Worm (Caenorhabditis elegans): ENCODE results near the gene C10C6.13.

C10C6.13 gene

DNA sequence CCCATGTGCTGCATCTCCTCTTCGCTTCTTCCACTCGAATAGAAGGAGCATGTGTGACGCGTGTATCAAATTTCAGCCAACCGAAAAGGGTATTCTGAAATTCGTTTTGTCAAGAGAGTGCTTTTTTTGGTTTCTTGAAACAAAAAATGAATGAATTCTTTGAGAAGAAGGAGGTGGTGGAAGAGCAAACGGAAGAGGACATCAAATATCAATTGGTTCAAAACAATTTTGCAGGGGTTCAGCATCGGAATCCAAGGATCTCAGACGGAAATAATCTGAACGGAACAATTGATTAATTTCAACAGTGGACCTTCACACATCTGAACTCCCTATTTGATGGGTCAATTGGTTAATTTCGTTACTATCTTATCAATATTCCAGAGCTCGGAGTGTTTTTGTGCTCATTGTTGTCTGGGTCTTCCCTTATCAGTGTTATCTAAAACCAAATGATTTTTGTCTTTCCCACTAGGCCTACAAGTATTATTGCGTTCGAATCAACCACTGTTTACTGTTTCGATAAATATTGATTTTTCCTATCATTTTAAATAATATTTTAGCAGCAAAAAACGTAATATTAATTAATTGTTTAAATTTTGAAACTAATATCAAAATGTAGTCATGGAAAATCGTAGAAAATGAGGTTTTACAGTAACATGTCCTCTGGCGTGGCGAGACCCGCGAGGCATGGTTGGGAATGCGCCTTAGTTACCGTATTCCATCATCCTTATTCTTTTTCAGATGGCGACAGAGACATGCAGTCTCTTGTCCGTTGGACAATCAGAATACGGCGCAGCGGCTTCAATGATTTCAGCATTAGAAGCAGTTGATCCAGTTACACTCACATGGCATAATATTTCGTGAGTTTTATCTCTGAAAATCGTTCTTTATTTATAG lies at the start of gene C10C6.13, which contains the start of gene wht-2:
TSS of gene C10C6.13 (minus strand) at position 51 of the 894 bp plus-strand sequence.
TSS of gene wht-2 (plus strand) at position 739 of the 894 bp plus-strand sequence.
- no peak for TF ChIP-seq med-1 (GFP tag; optimal IDR thresholded peaks at IDR 0.05; ENCODE audit: insufficient read depth)
- TF ChIP-seq T22C8.4 (GFP tag; IDR thresholded peaks at IDR 0.05): no peak
- TF ChIP-seq klf-2 (GFP tag; conservative IDR thresholded peaks at IDR 0.05): no peak
- TF ChIP-seq cog-1 (tag; optimal IDR thresholded peaks at IDR 0.05): no peak
- TF ChIP-seq tab-1 (GFP tag; IDR thresholded peaks at IDR 0.05): no peak
- no peak for TF ChIP-seq ztf-29 (GFP tag; IDR thresholded peaks at IDR 0.05)
- TF ChIP-seq flt-1 (GFP tag; IDR thresholded peaks at IDR 0.05): no peak
- no peak for TF ChIP-seq ref-1 (GFP tag; conservative IDR thresholded peaks at IDR 0.05)
- TF ChIP-seq ztf-23 (GFP tag; IDR thresholded peaks at IDR 0.05): no peak

DNA sequence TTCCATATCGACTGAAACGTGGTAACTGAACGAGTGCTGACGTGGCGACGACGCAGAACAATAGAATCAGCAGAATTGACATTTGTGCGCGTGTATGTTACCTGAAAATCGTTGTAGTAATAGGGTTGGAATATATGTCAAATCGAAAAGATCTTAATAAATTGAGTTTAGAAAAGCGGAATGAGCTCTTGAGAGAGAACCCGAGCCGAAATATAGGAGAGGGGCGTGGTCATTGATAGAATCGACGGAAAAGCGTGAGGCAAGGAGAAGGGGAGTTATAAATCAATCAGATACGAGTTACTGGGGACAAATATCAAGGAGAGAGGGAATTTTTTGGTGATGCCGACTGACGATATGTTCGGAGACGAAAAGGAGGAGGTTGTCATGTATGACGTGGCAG lies 41.1 kb upstream of the C10C6.13 start, which contains the start of gene M04B2.6:
TSS of gene M04B2.6 (minus strand) at position 101 of the 400 bp plus-strand sequence.
- no peak for TF ChIP-seq tab-1 (GFP tag; IDR thresholded peaks at IDR 0.05)
- no peak for TF ChIP-seq flt-1 (GFP tag; IDR thresholded peaks at IDR 0.05)
- TF ChIP-seq ref-1 (GFP tag; conservative IDR thresholded peaks at IDR 0.05): no peak
- no peak for TF ChIP-seq T22C8.4 (GFP tag; IDR thresholded peaks at IDR 0.05)
- TF ChIP-seq ztf-29 (GFP tag; IDR thresholded peaks at IDR 0.05): no peak
- TF ChIP-seq med-1 (GFP tag; optimal IDR thresholded peaks at IDR 0.05; ENCODE audit: insufficient read depth): no peak
- TF ChIP-seq klf-2 (GFP tag; conservative IDR thresholded peaks at IDR 0.05): no peak
- TF ChIP-seq ztf-23 (GFP tag; IDR thresholded peaks at IDR 0.05): no peak
- no peak for TF ChIP-seq cog-1 (tag; optimal IDR thresholded peaks at IDR 0.05)

DNA sequence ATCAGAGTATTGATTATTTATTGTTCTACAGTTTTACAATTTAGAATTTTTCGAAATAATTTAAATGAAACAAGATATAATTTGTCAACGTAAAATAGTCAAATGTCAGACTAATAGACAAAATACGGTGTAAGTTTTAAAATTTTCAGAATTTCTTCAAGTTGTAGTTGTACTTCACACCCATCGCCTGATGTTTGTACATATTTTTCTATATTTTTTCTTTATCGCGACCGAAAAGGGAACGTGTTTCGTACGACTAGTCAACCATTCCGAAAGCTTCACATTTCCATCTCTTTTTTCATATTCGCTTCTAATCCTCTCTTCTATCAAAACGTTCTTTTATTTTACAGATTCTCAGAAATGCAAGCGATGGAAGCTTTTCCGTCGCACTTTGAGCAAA lies 34.9 kb upstream of the C10C6.13 start, which contains the start of gene twk-25:
TSS of gene twk-25 (plus strand) at position 301 of the 400 bp plus-strand sequence.
- TF ChIP-seq ref-1 (GFP tag; conservative IDR thresholded peaks at IDR 0.05): no peak
- TF ChIP-seq tab-1 (GFP tag; IDR thresholded peaks at IDR 0.05): no peak
- TF ChIP-seq ztf-23 (GFP tag; IDR thresholded peaks at IDR 0.05): no peak
- TF ChIP-seq cog-1 (tag; optimal IDR thresholded peaks at IDR 0.05): no peak
- TF ChIP-seq klf-2 (GFP tag; conservative IDR thresholded peaks at IDR 0.05): no peak
- no peak for TF ChIP-seq med-1 (GFP tag; optimal IDR thresholded peaks at IDR 0.05; ENCODE audit: insufficient read depth)
- TF ChIP-seq flt-1 (GFP tag; IDR thresholded peaks at IDR 0.05): no peak
- no peak for TF ChIP-seq ztf-29 (GFP tag; IDR thresholded peaks at IDR 0.05)
- no peak for TF ChIP-seq T22C8.4 (GFP tag; IDR thresholded peaks at IDR 0.05)

DNA sequence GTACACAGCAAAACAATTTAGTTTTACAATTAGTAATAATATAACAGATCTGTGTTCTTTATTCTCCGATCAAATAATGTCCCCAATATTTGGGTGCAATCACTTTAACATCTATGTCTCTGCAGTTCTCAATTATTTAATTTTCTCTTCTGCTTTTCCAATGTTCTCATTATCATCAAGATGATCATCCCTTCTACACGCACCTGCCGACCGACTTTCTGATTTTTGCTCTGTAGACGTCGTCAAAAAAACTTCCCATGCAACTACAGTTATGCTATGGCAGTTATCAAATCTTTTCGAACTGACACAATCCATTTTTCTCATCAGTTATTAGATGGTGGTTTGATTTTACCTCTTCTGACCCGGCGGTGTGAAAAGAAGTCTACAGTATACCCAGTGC lies 34.1 kb upstream of the C10C6.13 start:
- TF ChIP-seq klf-2 (GFP tag; conservative IDR thresholded peaks at IDR 0.05) (no peak), ztf-23 (GFP tag; IDR thresholded peaks at IDR 0.05) (no peak), flt-1 (GFP tag; IDR thresholded peaks at IDR 0.05) (no peak), ztf-29 (GFP tag; IDR thresholded peaks at IDR 0.05) (no peak), tab-1 (GFP tag; IDR thresholded peaks at IDR 0.05) (no peak), ref-1 (GFP tag; conservative IDR thresholded peaks at IDR 0.05) (no peak), med-1 (GFP tag; optimal IDR thresholded peaks at IDR 0.05; ENCODE audit: insufficient read depth) (no peak), T22C8.4 (GFP tag; IDR thresholded peaks at IDR 0.05) (no peak), cog-1 (tag; optimal IDR thresholded peaks at IDR 0.05) (no peak)

DNA sequence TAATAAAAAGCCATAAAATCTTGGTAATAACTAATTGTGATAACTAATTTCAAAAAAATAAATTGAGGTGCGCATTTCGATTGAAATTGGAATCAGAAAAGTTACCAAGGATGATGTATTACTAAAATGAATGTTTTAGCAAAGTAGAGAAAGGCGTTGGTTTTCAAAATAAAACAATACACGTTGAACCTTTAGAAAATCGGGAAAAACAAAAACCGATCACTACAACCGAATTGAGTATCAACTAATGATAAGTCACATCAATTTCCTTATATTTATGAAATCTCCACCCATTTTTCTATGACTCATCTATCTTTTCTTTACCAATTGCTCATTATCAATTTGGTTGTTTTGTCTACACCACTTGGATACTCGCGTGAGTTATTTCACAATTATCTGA lies 30.9 kb upstream of the C10C6.13 start, which contains the start of gene H21P03.10:
TSS of gene H21P03.10 (plus strand) at position 301 of the 400 bp plus-strand sequence.
- TF ChIP-seq flt-1 (GFP tag; IDR thresholded peaks at IDR 0.05) (no peak), cog-1 (tag; optimal IDR thresholded peaks at IDR 0.05) (no peak)

DNA sequence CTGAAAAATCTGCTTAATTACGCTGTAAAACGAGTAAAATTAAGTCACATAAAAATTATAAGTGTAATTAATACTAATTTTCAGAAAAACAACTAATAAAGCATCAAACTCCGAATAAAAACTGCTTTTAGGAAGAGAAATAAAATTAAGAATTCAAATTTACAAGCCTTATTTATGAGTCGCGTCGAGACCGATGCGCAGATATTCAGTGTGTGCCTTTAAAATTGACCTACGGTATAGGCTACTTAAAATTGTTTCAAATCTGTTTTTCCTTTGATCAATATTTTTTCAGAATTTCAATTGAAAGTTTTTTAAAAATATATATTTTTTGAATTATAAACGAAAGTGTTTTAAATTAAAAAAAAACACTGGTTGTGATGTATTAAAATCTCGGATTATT lies 28.6 kb upstream of the C10C6.13 start, which contains the start of gene sms-1:
TSS of gene sms-1 (minus strand) at position 6 of the 400 bp plus-strand sequence.
- TF ChIP-seq cog-1 (tag; optimal IDR thresholded peaks at IDR 0.05): no peak
- TF ChIP-seq ztf-23 (GFP tag; IDR thresholded peaks at IDR 0.05): no peak
- no peak for TF ChIP-seq klf-2 (GFP tag; conservative IDR thresholded peaks at IDR 0.05)
- TF ChIP-seq ref-1 (GFP tag; conservative IDR thresholded peaks at IDR 0.05): no peak
- TF ChIP-seq tab-1 (GFP tag; IDR thresholded peaks at IDR 0.05): no peak
- TF ChIP-seq med-1 (GFP tag; optimal IDR thresholded peaks at IDR 0.05; ENCODE audit: insufficient read depth): no peak
- no peak for TF ChIP-seq ztf-29 (GFP tag; IDR thresholded peaks at IDR 0.05)
- TF ChIP-seq flt-1 (GFP tag; IDR thresholded peaks at IDR 0.05): no peak
- TF ChIP-seq T22C8.4 (GFP tag; IDR thresholded peaks at IDR 0.05): no peak

DNA sequence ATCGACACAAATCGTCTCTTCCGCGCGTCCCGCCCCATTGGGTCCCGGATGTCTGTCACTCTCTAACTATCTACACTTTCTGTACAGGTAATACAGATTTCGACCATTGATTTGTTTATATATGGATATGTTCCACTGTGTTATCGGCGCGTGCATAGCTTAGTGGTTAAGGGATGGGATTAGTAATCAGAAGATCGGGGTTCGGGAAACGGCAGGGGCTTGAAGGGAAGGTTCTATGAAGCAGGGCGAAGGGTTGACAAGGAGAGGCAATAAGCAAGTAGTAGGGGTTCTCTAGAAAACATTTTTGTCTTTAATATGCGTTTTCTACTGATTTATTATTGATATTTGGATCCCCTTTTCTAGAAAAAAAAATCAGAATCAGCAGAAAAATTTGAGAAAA lies 27.8 kb upstream of the C10C6.13 start:
- peak; percentile 82 for TF ChIP-seq flt-1 (GFP tag; IDR thresholded peaks at IDR 0.05)
- peak; percentile 56; the same call in 1 of the 2 replicates for TF ChIP-seq tab-1 (GFP tag; IDR thresholded peaks at IDR 0.05)
- peak; percentile 55; the same call in 1 of the 2 replicates for TF ChIP-seq ztf-29 (GFP tag; IDR thresholded peaks at IDR 0.05)
- TF ChIP-seq ref-1 (GFP tag; conservative IDR thresholded peaks at IDR 0.05): 0 out of 2 replicates have a peak, but pooled peaks have one; percentile 18

DNA sequence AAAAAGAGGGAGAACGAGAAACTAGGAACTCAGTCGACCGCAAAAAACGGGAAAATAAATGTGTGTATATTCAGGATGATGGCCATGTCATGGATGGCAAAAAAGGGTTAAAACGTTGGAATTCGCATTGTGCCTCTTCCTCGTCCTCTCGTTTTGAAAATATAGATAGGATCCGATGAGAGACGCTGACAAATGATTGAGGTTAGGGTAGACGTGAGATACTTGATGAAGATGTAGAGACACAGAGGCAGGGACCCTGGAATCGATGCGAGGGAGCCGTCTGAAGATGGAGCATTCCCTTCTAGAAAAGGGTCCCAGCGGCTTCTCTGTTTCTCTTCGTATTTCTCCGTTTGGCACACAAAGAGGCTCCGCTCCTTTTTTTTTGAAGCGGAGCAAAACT lies 25.4 kb upstream of the C10C6.13 start:
- no peak for TF ChIP-seq flt-1 (GFP tag; IDR thresholded peaks at IDR 0.05)
- TF ChIP-seq ztf-23 (GFP tag; IDR thresholded peaks at IDR 0.05): 0 out of 2 replicates have a peak, but pooled peaks have one; percentile 15
- no peak for TF ChIP-seq T22C8.4 (GFP tag; IDR thresholded peaks at IDR 0.05)
- no peak for TF ChIP-seq klf-2 (GFP tag; conservative IDR thresholded peaks at IDR 0.05)

DNA sequence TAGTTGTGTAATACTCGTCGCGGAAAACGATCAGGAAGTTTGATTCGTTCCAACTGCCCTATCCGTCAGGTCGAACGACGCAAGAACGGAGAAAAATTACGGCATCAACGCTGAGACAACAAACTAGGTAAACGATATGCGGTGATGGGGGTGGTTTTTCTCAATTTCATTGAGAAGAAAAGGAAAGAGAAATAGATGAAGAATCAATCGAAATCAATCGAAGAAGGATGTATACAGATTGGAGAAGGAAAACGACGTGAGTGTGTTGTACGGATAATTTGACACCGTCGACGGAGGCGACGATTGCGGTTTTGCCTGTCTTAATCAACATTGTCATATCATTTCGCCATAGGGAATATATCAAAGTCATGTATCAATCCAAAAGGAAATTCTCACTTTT lies 24.4 kb upstream of the C10C6.13 start:
- no peak for TF ChIP-seq ref-1 (GFP tag; conservative IDR thresholded peaks at IDR 0.05)
- TF ChIP-seq ztf-29 (GFP tag; IDR thresholded peaks at IDR 0.05): no peak
- no peak for TF ChIP-seq klf-2 (GFP tag; conservative IDR thresholded peaks at IDR 0.05)
- TF ChIP-seq med-1 (GFP tag; optimal IDR thresholded peaks at IDR 0.05; ENCODE audit: insufficient read depth): no peak
- TF ChIP-seq ztf-23 (GFP tag; IDR thresholded peaks at IDR 0.05): no peak
- no peak for TF ChIP-seq T22C8.4 (GFP tag; IDR thresholded peaks at IDR 0.05)
- TF ChIP-seq flt-1 (GFP tag; IDR thresholded peaks at IDR 0.05): no peak
- TF ChIP-seq cog-1 (tag; optimal IDR thresholded peaks at IDR 0.05): no peak
- no peak for TF ChIP-seq tab-1 (GFP tag; IDR thresholded peaks at IDR 0.05)

Data from whole organism, midembryonic.